Worm (Caenorhabditis elegans) whole organism, L4 larva: ENCODE measurements around the gene str-20.

Source experiments
- arid-1 ChIP-seq: fragments of 200-800 bp; sonication (Bioruptor generic); conservative IDR thresholded peaks from 2 replicates; pipeline ENCODE4 v1.3.6; 2022; ENCODE audit warnings: missing genetic modification reagents, missing genetic modification characterization, missing compliant biosample characterization
- nhr-237 ChIP-seq: sonication (generic microtip); optimal IDR thresholded peaks from 2 replicates; lab custom pipeline; 2017; ENCODE audit warnings: missing biosample characterization, missing genetic modification characterization

DNA sequence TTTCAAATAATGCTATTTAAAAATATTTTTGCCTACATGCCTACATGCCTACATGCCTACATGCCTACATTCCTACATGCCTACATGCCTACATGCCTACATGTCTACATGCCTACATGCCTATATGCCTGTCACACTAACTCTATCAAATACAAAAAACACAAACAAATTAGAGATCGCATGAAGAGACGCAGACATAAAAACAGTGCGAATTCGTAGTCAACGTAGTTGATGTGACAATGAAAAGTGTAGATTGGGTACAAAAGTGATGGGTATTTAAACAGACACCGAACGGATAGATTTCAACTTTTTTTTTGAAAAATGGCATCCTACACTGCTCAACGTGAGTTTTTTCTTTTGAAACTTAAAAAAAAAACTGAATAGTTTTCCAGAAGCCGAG lies 21.0 kb downstream of the str-20 start, which contains the start of gene R09E12.9:
- TF ChIP-seq nhr-237 (tag; lab: Kevin White, UChicago) (no peak), arid-1 (GFP tag; lab: Robert Waterston, UW) (no peak)
